Worm (Caenorhabditis elegans) whole organism, mixed stage, embryonic: Measurements from ENCODE around the gene sulp-8.

ENCODE experiments used
- M03D4.4 ChIP-seq: sonication (generic microtip); optimal IDR thresholded peaks from 2 replicates; lab custom pipeline; 2017; ENCODE audit warnings: mild to moderate bottlenecking, missing genetic modification characterization, missing compliant biosample characterization
- bed-3 ChIP-seq: fragments of 200-800 bp; sonication (Bioruptor generic); optimal IDR thresholded peaks from 3 replicates; lab custom pipeline; 2018; ENCODE audit warnings: mild to moderate bottlenecking, missing genetic modification characterization, moderate library complexity, missing compliant biosample characterization
- blmp-1 ChIP-seq: fragments of 150-350 bp; optimal IDR thresholded peaks from 2 replicates; lab custom pipeline; 2014; ENCODE audit warnings: missing biosample characterization, missing genetic modification characterization
- ceh-39 ChIP-seq: fragments of 150-350 bp; optimal IDR thresholded peaks from 2 replicates; lab custom pipeline; 2014; ENCODE audit warnings: missing biosample characterization, missing genetic modification characterization
- ceh-43 ChIP-seq: fragments of 200-800 bp; sonication (Bioruptor generic); optimal IDR thresholded peaks from 2 replicates; lab custom pipeline; 2018; ENCODE audit warnings: mild to moderate bottlenecking, missing genetic modification characterization, moderate library complexity, missing compliant biosample characterization
- ceh-83 ChIP-seq: fragments of 200-800 bp; sonication (Bioruptor generic); optimal IDR thresholded peaks from 2 replicates; lab custom pipeline; 2018; ENCODE audit warnings: mild to moderate bottlenecking, missing genetic modification characterization, missing compliant biosample characterization
- cnd-1 ChIP-seq: fragments of 200-800 bp; sonication (Bioruptor generic); optimal IDR thresholded peaks from 2 replicates; lab custom pipeline; 2018; ENCODE audit warnings: mild to moderate bottlenecking, missing genetic modification characterization, missing compliant biosample characterization
- drap-1 ChIP-seq: fragments of 200-800 bp; sonication (Bioruptor generic); optimal IDR thresholded peaks from 3 replicates; lab custom pipeline; 2018; ENCODE audit warnings: mild to moderate bottlenecking, missing genetic modification characterization, missing compliant biosample characterization
- elt-1 ChIP-seq: sonication (generic microtip); optimal IDR thresholded peaks from 2 replicates; lab custom pipeline; 2017; ENCODE audit warnings: missing genetic modification characterization, mild to moderate bottlenecking, missing compliant biosample characterization, antibody characterized with exemption, moderate library complexity, borderline replicate concordance; ENCODE audit not compliant: insufficient read depth
- elt-3 ChIP-seq: fragments of 150-350 bp; optimal IDR thresholded peaks from 2 replicates; lab custom pipeline; 2014; ENCODE audit warnings: missing biosample characterization, missing genetic modification characterization
- flh-1 ChIP-seq: fragments of 200-800 bp; sonication (Bioruptor generic); optimal IDR thresholded peaks from 2 replicates; lab custom pipeline; 2018; ENCODE audit warnings: mild to moderate bottlenecking, missing genetic modification characterization, moderate library complexity, missing compliant biosample characterization
- ham-2 ChIP-seq: fragments of 200-800 bp; sonication (Bioruptor generic); optimal IDR thresholded peaks from 2 replicates; lab custom pipeline; 2018; ENCODE audit warnings: mild to moderate bottlenecking, missing genetic modification characterization, missing compliant biosample characterization
- hlh-1 ChIP-seq: fragments of 150-350 bp; optimal IDR thresholded peaks from 2 replicates; lab custom pipeline; 2014; ENCODE audit warnings: missing biosample characterization, missing genetic modification reagents, missing genetic modification characterization
- lin-13 ChIP-seq: fragments of 150-350 bp; optimal IDR thresholded peaks from 2 replicates; lab custom pipeline; 2014; ENCODE audit warnings: missing biosample characterization, missing genetic modification characterization
- lin-32 ChIP-seq: fragments of 200-800 bp; sonication (Bioruptor generic); optimal IDR thresholded peaks from 2 replicates; lab custom pipeline; 2018; ENCODE audit warnings: mild to moderate bottlenecking, missing genetic modification characterization, missing compliant biosample characterization
- lsy-2 ChIP-seq: fragments of 150-350 bp; optimal IDR thresholded peaks from 2 replicates; lab custom pipeline; 2014; ENCODE audit warnings: missing biosample characterization, missing genetic modification characterization
- mab-5 ChIP-seq: fragments of 150-350 bp; optimal IDR thresholded peaks from 2 replicates; lab custom pipeline; 2014; ENCODE audit warnings: missing biosample characterization, missing genetic modification characterization
- mep-1 ChIP-seq: fragments of 150-350 bp; optimal IDR thresholded peaks from 2 replicates; lab custom pipeline; 2017; ENCODE audit warnings: missing biosample characterization, missing genetic modification reagents, missing genetic modification characterization, inconsistent platforms
- mls-2 ChIP-seq: sonication (generic microtip); optimal IDR thresholded peaks from 2 replicates; lab custom pipeline; 2016; ENCODE audit warnings: mild to moderate bottlenecking, missing genetic modification characterization, moderate library complexity, missing compliant biosample characterization
- nhr-12 ChIP-seq: fragments of 150-350 bp; optimal IDR thresholded peaks from 2 replicates; lab custom pipeline; 2014; ENCODE audit warnings: missing biosample characterization, missing genetic modification characterization
- nhr-2 ChIP-seq: fragments of 150-350 bp; optimal IDR thresholded peaks from 2 replicates; lab custom pipeline; 2014; ENCODE audit warnings: missing biosample characterization, missing genetic modification characterization
- nhr-28 ChIP-seq: fragments of 150-350 bp; optimal IDR thresholded peaks from 2 replicates; lab custom pipeline; 2014; ENCODE audit warnings: missing biosample characterization, missing genetic modification characterization
- pha-4 ChIP-seq: fragments of 150-350 bp; optimal IDR thresholded peaks from 2 replicates; lab custom pipeline; 2018; ENCODE audit warnings: missing biosample characterization, missing genetic modification reagents, missing genetic modification characterization
- sem-2 ChIP-seq: fragments of 200-800 bp; sonication (Bioruptor generic); optimal IDR thresholded peaks from 2 replicates; lab custom pipeline; 2018; ENCODE audit warnings: mild to moderate bottlenecking, missing genetic modification characterization, missing compliant biosample characterization
- snpc-4 ChIP-seq: fragments of 150-350 bp; optimal IDR thresholded peaks from 2 replicates; lab custom pipeline; 2014; ENCODE audit warnings: missing biosample characterization, missing genetic modification characterization
- sptf-1 ChIP-seq: sonication (generic microtip); optimal IDR thresholded peaks from 2 replicates; lab custom pipeline; 2017; ENCODE audit warnings: mild to moderate bottlenecking, missing genetic modification characterization, moderate library complexity, missing compliant biosample characterization
- tbx-8 ChIP-seq: fragments of 200-800 bp; sonication (Bioruptor generic); optimal IDR thresholded peaks from 2 replicates; lab custom pipeline; 2018; ENCODE audit warnings: mild to moderate bottlenecking, missing genetic modification characterization, moderate library complexity, missing compliant biosample characterization
- unc-120 ChIP-seq: sonication (generic microtip); optimal IDR thresholded peaks from 2 replicates; lab custom pipeline; 2017; ENCODE audit warnings: missing genetic modification characterization, missing compliant biosample characterization; ENCODE audit not compliant: poor library complexity, severe bottlenecking
- unc-39 ChIP-seq: fragments of 150-350 bp; optimal IDR thresholded peaks from 2 replicates; lab custom pipeline; 2014; ENCODE audit warnings: missing biosample characterization, missing genetic modification characterization
- unc-62 ChIP-seq: fragments of 150-350 bp; optimal IDR thresholded peaks from 2 replicates; lab custom pipeline; 2014; ENCODE audit warnings: missing biosample characterization, missing genetic modification reagents, missing genetic modification characterization
- zip-8 ChIP-seq: fragments of 150-350 bp; optimal IDR thresholded peaks from 2 replicates; lab custom pipeline; 2014; ENCODE audit warnings: missing biosample characterization, missing genetic modification characterization
- ztf-11 ChIP-seq: fragments of 150-350 bp; optimal IDR thresholded peaks from 2 replicates; lab custom pipeline; 2014; ENCODE audit warnings: missing biosample characterization, missing genetic modification characterization

The sulp-8 gene

DNA sequence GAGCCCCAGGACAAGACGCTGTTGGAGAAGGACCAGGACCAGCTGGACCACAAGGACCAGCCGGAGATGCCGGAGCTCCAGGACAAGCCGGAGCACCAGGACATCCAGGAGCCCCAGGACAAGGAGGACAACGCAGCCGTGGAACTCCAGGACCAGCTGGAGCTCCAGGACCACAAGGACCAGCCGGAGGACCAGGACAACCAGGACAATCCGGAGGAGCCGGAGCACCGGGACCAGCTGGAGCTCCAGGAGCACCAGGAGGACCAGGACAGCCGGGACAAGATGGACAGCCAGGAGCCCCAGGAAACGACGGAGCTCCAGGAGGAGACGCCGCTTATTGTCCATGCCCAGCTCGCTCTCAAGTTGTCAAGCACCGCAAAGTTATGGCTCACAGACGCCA lies 42.9 kb downstream of the sulp-8 start:
- no peak for TF ChIP-seq ham-2 (GFP tag; lab: Kevin White, UChicago)
- TF ChIP-seq nhr-2 (tag; lab: Kevin White, UChicago): no peak
- TF ChIP-seq lsy-2 (tag; lab: Kevin White, UChicago): no peak
- TF ChIP-seq pha-4 (tag; lab: Kevin White, UChicago): no peak
- TF ChIP-seq zip-8 (tag; lab: Kevin White, UChicago): no peak
- TF ChIP-seq lin-13 (tag; lab: Kevin White, UChicago): no peak
- TF ChIP-seq M03D4.4 (tag; lab: Kevin White, UChicago): no peak
- TF ChIP-seq cnd-1 (tag; lab: Kevin White, UChicago): no peak
- no peak for TF ChIP-seq unc-62 (GFP tag; lab: Kevin White, UChicago)

DNA sequence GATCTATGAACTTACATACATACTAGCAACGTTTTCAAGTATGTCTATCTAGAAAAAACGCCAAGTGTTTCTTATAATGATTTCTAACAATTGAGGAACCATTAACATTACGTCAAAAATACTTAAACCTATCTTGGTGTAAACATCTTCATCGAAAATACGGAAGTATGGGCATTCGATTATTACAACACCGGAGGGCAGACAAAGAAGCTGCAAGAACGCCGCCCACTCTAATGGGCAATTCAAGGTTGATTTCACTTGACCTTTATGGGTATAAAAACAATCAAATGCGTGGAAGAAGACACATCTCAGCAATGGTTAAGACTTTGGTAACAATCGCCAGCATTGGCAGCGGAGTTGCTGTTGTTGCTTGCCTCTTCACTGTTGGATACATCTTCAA lies 43.8 kb downstream of the sulp-8 start, which contains the start of gene col-146:
Gene col-146 (plus strand): TSS at position 301 of the 400 bp plus-strand sequence.
- TF ChIP-seq lsy-2 (tag; lab: Kevin White, UChicago): no peak
- TF ChIP-seq hlh-1: no peak
- TF ChIP-seq pha-4 (tag; lab: Kevin White, UChicago): no peak
- TF ChIP-seq unc-62 (GFP tag; lab: Kevin White, UChicago): no peak
- no peak for TF ChIP-seq drap-1
- TF ChIP-seq nhr-12 (tag; lab: Kevin White, UChicago): no peak
- no peak for TF ChIP-seq tbx-8 (GFP tag; lab: Kevin White, UChicago)
- TF ChIP-seq zip-8 (tag; lab: Kevin White, UChicago): no peak
- TF ChIP-seq sem-2 (GFP tag; lab: Kevin White, UChicago): no peak
- no peak for TF ChIP-seq ztf-11
- TF ChIP-seq lin-13 (tag; lab: Kevin White, UChicago): no peak
- no peak for TF ChIP-seq bed-3 (GFP tag; lab: Kevin White, UChicago)
- TF ChIP-seq mep-1: no peak
- TF ChIP-seq nhr-28 (tag; lab: Kevin White, UChicago): no peak
- no peak for TF ChIP-seq mab-5 (tag; lab: Kevin White, UChicago)

DNA sequence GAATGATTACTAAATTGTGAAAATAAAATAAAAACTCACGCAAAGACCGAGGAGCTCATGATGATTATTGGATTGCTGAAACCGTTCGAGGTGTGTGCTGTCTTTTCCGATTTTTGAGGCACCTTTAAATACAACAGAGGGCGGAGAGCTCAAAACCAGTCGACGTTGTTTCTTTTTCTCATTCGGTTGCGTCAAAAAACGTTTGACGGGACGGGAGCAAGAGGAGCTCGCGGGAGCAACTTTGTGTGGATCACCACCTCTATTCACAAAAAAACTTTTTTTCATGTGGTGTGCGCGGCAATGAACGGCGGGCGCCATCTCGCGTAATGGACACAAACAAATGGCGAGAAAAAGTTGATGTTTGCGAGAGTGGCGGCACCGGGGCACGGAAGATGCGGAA lies 44.4 kb downstream of the sulp-8 start, which contains the start of gene idpc-3:
Gene idpc-3 (minus strand): TSS at position 101 of the 400 bp plus-strand sequence.
- TF ChIP-seq tbx-8 (GFP tag; lab: Kevin White, UChicago): no peak
- no peak for TF ChIP-seq elt-3 (tag; lab: Kevin White, UChicago)
- TF ChIP-seq blmp-1 (tag; lab: Kevin White, UChicago): no peak

DNA sequence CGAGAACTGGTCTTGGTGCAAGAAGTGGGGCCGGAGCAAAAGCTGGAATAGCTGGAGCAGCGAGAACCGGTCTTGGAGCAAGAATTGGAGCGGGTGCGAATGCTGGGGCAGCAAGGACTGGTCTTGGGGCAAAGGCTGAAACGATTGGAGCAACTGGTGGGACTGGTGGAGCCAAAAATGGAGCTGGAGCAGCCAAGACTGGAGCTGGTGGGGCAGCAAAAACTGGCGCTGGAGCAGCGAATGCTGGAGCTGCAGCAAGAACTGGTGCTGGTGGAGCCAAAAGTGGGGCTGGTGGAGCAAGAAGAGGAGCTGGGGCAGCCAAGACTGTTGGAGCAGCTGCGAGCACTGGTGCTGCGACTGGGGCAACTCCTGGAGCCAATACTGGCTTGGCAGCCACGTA lies 44.9 kb downstream of the sulp-8 start:
- no peak for TF ChIP-seq snpc-4
- TF ChIP-seq mls-2 (tag; lab: Kevin White, UChicago): no peak
- no peak for TF ChIP-seq ceh-39 (tag; lab: Kevin White, UChicago)
- no peak for TF ChIP-seq ceh-83 (GFP tag; lab: Kevin White, UChicago)
- TF ChIP-seq blmp-1 (tag; lab: Kevin White, UChicago): no peak
- no peak for TF ChIP-seq unc-120 (tag; lab: Kevin White, UChicago)
- no peak for TF ChIP-seq flh-1 (GFP tag; lab: Kevin White, UChicago)
- no peak for TF ChIP-seq ztf-11
- TF ChIP-seq sptf-1 (tag; lab: Kevin White, UChicago): no peak
- no peak for TF ChIP-seq drap-1
- no peak for TF ChIP-seq nhr-28 (tag; lab: Kevin White, UChicago)
- TF ChIP-seq nhr-2 (tag; lab: Kevin White, UChicago): no peak
- no peak for TF ChIP-seq elt-1 (tag; lab: Kevin White, UChicago)
- no peak for TF ChIP-seq ceh-43 (GFP tag; lab: Kevin White, UChicago)
- TF ChIP-seq tbx-8 (GFP tag; lab: Kevin White, UChicago): no peak

DNA sequence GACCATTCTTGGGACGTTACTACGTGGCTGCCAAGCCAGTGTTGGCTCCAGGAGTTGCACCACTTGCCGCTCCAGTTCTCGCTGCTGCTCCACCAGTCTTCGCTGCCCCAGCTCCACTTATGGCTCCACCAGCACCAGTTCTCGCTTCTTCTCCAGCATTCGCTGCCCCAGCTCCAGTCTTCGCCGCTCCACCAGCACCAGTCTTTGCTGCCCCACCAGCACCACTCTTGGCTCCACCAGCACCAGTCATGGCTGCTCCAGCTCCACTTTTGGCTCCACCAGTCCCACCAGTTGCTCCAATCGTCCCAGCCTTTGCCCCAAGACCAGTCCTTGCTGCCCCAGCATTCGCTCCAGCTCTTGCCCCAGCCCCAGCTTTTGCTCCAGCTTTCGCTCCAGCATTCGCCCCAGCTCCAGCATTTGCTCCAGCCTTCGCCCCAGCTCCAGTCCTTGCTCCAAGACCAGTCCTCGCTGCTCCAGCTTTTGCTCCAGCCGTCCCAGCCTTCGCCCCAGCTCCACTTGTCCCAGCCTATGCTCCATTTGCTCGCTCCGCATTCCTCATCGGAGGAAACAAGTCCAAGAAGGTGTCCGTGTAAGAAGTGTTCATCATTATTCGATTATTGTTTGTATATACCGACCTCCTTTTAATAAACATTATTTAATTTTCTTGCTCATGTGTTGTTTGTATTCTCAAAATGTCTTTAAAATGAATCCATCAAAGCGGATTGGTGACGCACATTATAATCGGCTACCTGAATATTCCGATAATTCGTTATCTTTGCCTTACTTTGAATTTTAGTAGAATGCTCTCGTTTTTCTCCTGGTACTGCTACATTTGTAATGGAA lies 47.6 kb downstream of the sulp-8 start, which contains the start of gene T06E4.7:
Gene T06E4.7 (plus strand): TSS at position 793 of the 843 bp plus-strand sequence.
- no peak for TF ChIP-seq elt-1 (tag; lab: Kevin White, UChicago)
- no peak for TF ChIP-seq lin-32 (GFP tag; lab: Kevin White, UChicago)
- no peak for TF ChIP-seq nhr-28 (tag; lab: Kevin White, UChicago)
- TF ChIP-seq nhr-2 (tag; lab: Kevin White, UChicago): no peak
- no peak for TF ChIP-seq ztf-11
- no peak for TF ChIP-seq unc-120 (tag; lab: Kevin White, UChicago)
- TF ChIP-seq mls-2 (tag; lab: Kevin White, UChicago): no peak
- no peak for TF ChIP-seq pha-4 (tag; lab: Kevin White, UChicago)
- no peak for TF ChIP-seq snpc-4
- TF ChIP-seq mep-1: no peak
- no peak for TF ChIP-seq unc-39 (tag; lab: Kevin White, UChicago)
- TF ChIP-seq tbx-8 (GFP tag; lab: Kevin White, UChicago): no peak
- TF ChIP-seq ham-2 (GFP tag; lab: Kevin White, UChicago): no peak
